Fruit fly (Drosophila melanogaster): ENCODE measurements around the gene PGS1.

The PGS1 gene

dm6 chr3R:18745961-18746468 lies at the start of gene PGS1, which contains the start of gene gwl:
PGS1 (minus strand) TSS chr3R:18746041.
gwl (plus strand) TSS chr3R:18746370.
- TF ChIP-seq CG18599 (GFP tag; optimal IDR thresholded peaks at IDR 0.05): no peak
- TF ChIP-seq CG12769 (tag; optimal IDR thresholded peaks at IDR 0.05): no peak
- 0 out of 3 replicates have a peak, but pooled peaks have one; percentile 37 for TF ChIP-seq ci (GFP tag; IDR thresholded peaks at IDR 0.05)
- TF ChIP-seq cg (GFP tag; optimal IDR thresholded peaks at IDR 0.05): no peak
- TF ChIP-seq Scr (GFP tag; IDR thresholded peaks at IDR 0.05; ENCODE audit: partially characterized antibody): peak; percentile 71
- TF ChIP-seq CG7987 (GFP tag; optimal IDR thresholded peaks at IDR 0.05): no peak
- TF ChIP-seq CG15696 (tag; optimal IDR thresholded peaks at IDR 0.05): peak; percentile 79
- TF ChIP-seq CG17359 (tag; optimal IDR thresholded peaks at IDR 0.05): no peak
- no peak for TF ChIP-seq CG8765 (GFP tag; IDR thresholded peaks at IDR 0.05)
- peak; percentile 44; the same call in 2 of the 3 replicates for TF ChIP-seq CG14860 (GFP tag; IDR thresholded peaks at IDR 0.05; ENCODE audit: partially characterized antibody)
- TF ChIP-seq Fer2 (tag; optimal IDR thresholded peaks at IDR 0.05): peak; percentile 58
- peak; percentile 75 for TF ChIP-seq Sry-δ (GFP tag; optimal IDR thresholded peaks at IDR 0.05)
- no peak for TF ChIP-seq maf-S (GFP tag; optimal IDR thresholded peaks at IDR 0.05)
- no peak for TF ChIP-seq Hey (tag; optimal IDR thresholded peaks at IDR 0.05)
- TF ChIP-seq Hmx (GFP tag; optimal IDR thresholded peaks at IDR 0.05): no peak
- peak; percentile 2 for TF ChIP-seq CG30431 (GFP tag; optimal IDR thresholded peaks at IDR 0.05)
- peak; percentile 68 for TF ChIP-seq CG31224 (GFP tag; IDR thresholded peaks at IDR 0.05)
- TF ChIP-seq repo (GFP tag; optimal IDR thresholded peaks at IDR 0.05): no peak
- TF ChIP-seq emc (GFP tag; optimal IDR thresholded peaks at IDR 0.05): no peak
- TF ChIP-seq sim (GFP tag; IDR thresholded peaks at IDR 0.05): no peak
- no peak for TF ChIP-seq CG11504 (tag; optimal IDR thresholded peaks at IDR 0.05)
- TF ChIP-seq fd102C (GFP tag; optimal IDR thresholded peaks at IDR 0.05): no peak
- TF ChIP-seq bbx (GFP tag; IDR thresholded peaks at IDR 0.05; ENCODE audit: partially characterized antibody): no peak; the same call in 1 of the 2 replicates
- peak; percentile 78 for TF ChIP-seq CG4424 (GFP tag; optimal IDR thresholded peaks at IDR 0.05)
- TF ChIP-seq dmrt99B (tag; optimal IDR thresholded peaks at IDR 0.05): no peak
- peak; percentile 42 for TF ChIP-seq CG6765 (GFP tag; optimal IDR thresholded peaks at IDR 0.05)
- TF ChIP-seq CG17802 (tag; optimal IDR thresholded peaks at IDR 0.05): peak; percentile 12
- peak; percentile 26 for TF ChIP-seq CHES-1-like (GFP tag; optimal IDR thresholded peaks at IDR 0.05)
- TF ChIP-seq CkIIα-i1 (GFP tag; IDR thresholded peaks at IDR 0.05): no peak
- TF ChIP-seq yki (optimal IDR thresholded peaks at IDR 0.05): no peak
- TF ChIP-seq BtbVII (GFP tag; optimal IDR thresholded peaks at IDR 0.05): no peak
- TF ChIP-seq Rfx (GFP tag; IDR thresholded peaks at IDR 0.05): peak; percentile 86
- peak; percentile 88 for TF ChIP-seq nmo (GFP tag; optimal IDR thresholded peaks at IDR 0.05)
- TF ChIP-seq bab2 (GFP tag; optimal IDR thresholded peaks at IDR 0.05): peak; percentile 63
- TF ChIP-seq CG14667 (GFP tag; IDR thresholded peaks at IDR 0.05): peak; percentile 72
- no peak for TF ChIP-seq lbe (GFP tag; optimal IDR thresholded peaks at IDR 0.05)
- TF ChIP-seq CG13894 (tag; optimal IDR thresholded peaks at IDR 0.05): no peak
- 0 out of 3 replicates have a peak, but pooled peaks have one; percentile 42 for TF ChIP-seq CG34224 (GFP tag; IDR thresholded peaks at IDR 0.05; ENCODE audit: partially characterized antibody)
- peak; percentile 16 for TF ChIP-seq CG16863 (GFP tag; optimal IDR thresholded peaks at IDR 0.05)
- peak; percentile 70 for TF ChIP-seq Awh (GFP tag; IDR thresholded peaks at IDR 0.05)
- peak; percentile 58; the same call in 1 of the 2 replicates for TF ChIP-seq ro (GFP tag; IDR thresholded peaks at IDR 0.05)
- TF ChIP-seq CG8388 (GFP tag; optimal IDR thresholded peaks at IDR 0.05): peak; percentile 66
- peak; percentile 16 for TF ChIP-seq chn (GFP tag; optimal IDR thresholded peaks at IDR 0.05)
- no peak for TF ChIP-seq CG33213 (GFP tag; optimal IDR thresholded peaks at IDR 0.05)
- no peak for TF ChIP-seq luna (GFP tag; optimal IDR thresholded peaks at IDR 0.05)
- peak; percentile 68 for TF ChIP-seq pho (GFP tag; optimal IDR thresholded peaks at IDR 0.05)
- TF ChIP-seq MTF-1 (GFP tag; optimal IDR thresholded peaks at IDR 0.05; ENCODE audit: borderline replicate concordance): no peak
- peak; percentile 67 for TF ChIP-seq CG30020 (tag; optimal IDR thresholded peaks at IDR 0.05)
- TF ChIP-seq CG15073 (GFP tag; optimal IDR thresholded peaks at IDR 0.05): no peak
- TF ChIP-seq CG1647 (GFP tag; optimal IDR thresholded peaks at IDR 0.05): no peak
- peak; percentile 93 for TF ChIP-seq sens (GFP tag)
